Worm (Caenorhabditis elegans) whole organism, mixed stage, embryonic: Measurements from ENCODE around the gene ugt-4.

Source experiments
- ceh-83 ChIP-seq: fragments of 200-800 bp; sonication (Bioruptor generic); optimal IDR thresholded peaks from 2 replicates; lab custom pipeline; 2018; ENCODE audit warnings: mild to moderate bottlenecking, missing genetic modification characterization, missing compliant biosample characterization
- lin-13 ChIP-seq: fragments of 150-350 bp; optimal IDR thresholded peaks from 2 replicates; lab custom pipeline; 2014; ENCODE audit warnings: missing biosample characterization, missing genetic modification characterization
- mab-5 ChIP-seq: fragments of 150-350 bp; optimal IDR thresholded peaks from 2 replicates; lab custom pipeline; 2014; ENCODE audit warnings: missing biosample characterization, missing genetic modification characterization
- nhr-12 ChIP-seq: fragments of 150-350 bp; optimal IDR thresholded peaks from 2 replicates; lab custom pipeline; 2014; ENCODE audit warnings: missing biosample characterization, missing genetic modification characterization
- nhr-2 ChIP-seq: fragments of 150-350 bp; optimal IDR thresholded peaks from 2 replicates; lab custom pipeline; 2014; ENCODE audit warnings: missing biosample characterization, missing genetic modification characterization
- nhr-237 ChIP-seq: fragments of 150-350 bp; optimal IDR thresholded peaks from 2 replicates; lab custom pipeline; 2014; ENCODE audit warnings: missing biosample characterization, missing genetic modification characterization
- nhr-28 ChIP-seq: fragments of 150-350 bp; optimal IDR thresholded peaks from 2 replicates; lab custom pipeline; 2014; ENCODE audit warnings: missing biosample characterization, missing genetic modification characterization
- nhr-76 ChIP-seq: sonication (generic microtip); optimal IDR thresholded peaks from 2 replicates; lab custom pipeline; 2017; ENCODE audit warnings: missing biosample characterization, missing genetic modification characterization
- pha-4 ChIP-seq: fragments of 150-350 bp; optimal IDR thresholded peaks from 2 replicates; lab custom pipeline; 2018; ENCODE audit warnings: missing biosample characterization, missing genetic modification reagents, missing genetic modification characterization
- snpc-4 ChIP-seq: fragments of 150-350 bp; optimal IDR thresholded peaks from 2 replicates; lab custom pipeline; 2014; ENCODE audit warnings: missing biosample characterization, missing genetic modification characterization
- unc-62 ChIP-seq: fragments of 150-350 bp; optimal IDR thresholded peaks from 2 replicates; lab custom pipeline; 2014; ENCODE audit warnings: missing biosample characterization, missing genetic modification reagents, missing genetic modification characterization
- zip-8 ChIP-seq: fragments of 150-350 bp; optimal IDR thresholded peaks from 2 replicates; lab custom pipeline; 2014; ENCODE audit warnings: missing biosample characterization, missing genetic modification characterization
- ztf-11 ChIP-seq: fragments of 150-350 bp; optimal IDR thresholded peaks from 2 replicates; lab custom pipeline; 2014; ENCODE audit warnings: missing biosample characterization, missing genetic modification characterization

DNA sequence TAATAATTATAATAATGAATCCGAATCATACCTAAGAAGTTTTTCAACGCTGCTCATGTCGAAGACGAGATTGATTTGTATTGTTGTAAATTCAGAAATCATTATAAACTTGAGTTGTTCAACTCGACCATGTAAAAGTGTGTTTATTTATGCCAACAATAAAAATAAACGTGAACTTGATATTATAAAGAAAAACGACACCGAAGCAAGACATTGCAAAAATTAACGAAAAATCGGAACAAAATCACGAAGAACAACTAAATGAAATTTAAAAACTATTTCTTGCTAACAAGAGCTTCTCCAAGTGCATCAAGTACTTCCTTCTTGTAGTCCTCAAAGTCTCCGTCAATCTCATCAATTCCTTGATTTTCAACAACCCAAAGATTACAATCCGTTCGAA lies 34.2 kb downstream of the ugt-4 start, which contains the start of gene F18E2.15:
- TF ChIP-seq unc-62 (GFP tag; lab: Kevin White, UChicago): no peak
- no peak for TF ChIP-seq zip-8 (tag; lab: Kevin White, UChicago)
- TF ChIP-seq snpc-4 (tag; lab: Kevin White, UChicago): no peak
- no peak for TF ChIP-seq lin-13 (tag; lab: Kevin White, UChicago)
- no peak for TF ChIP-seq nhr-237 (tag; lab: Kevin White, UChicago)
- TF ChIP-seq nhr-28 (tag; lab: Kevin White, UChicago): no peak
- TF ChIP-seq mab-5: no peak
- no peak for TF ChIP-seq ztf-11 (tag; lab: Kevin White, UChicago)
- no peak for TF ChIP-seq nhr-12 (tag; lab: Kevin White, UChicago)
- no peak for TF ChIP-seq ceh-83 (GFP tag; lab: Kevin White, UChicago)
- TF ChIP-seq nhr-2 (tag; lab: Kevin White, UChicago): no peak
- no peak for TF ChIP-seq pha-4 (tag; lab: Kevin White, UChicago)
- no peak for TF ChIP-seq nhr-76 (tag; lab: Kevin White, UChicago)
